Worm (Caenorhabditis elegans): Measurements from ENCODE around the gene Y17D7B.4.

DNA sequence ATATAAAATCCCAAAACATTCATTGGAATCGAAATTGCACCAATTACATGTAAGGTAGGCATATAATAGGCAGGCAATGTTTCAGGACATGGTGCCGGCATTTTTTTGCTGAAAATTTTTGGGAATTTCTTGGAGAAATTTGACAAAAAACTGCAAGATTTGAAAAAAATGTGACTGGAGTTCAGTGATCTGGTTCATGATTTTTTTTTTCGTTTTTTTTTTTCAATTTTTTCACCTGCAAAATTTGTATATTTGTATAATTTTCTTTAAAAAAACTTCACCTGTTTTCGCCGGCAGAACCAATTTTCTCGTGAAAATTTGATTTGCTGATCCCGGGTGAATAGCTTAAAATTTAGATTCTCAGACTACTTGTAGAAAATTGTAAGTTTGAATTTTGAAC, 29.9 kb upstream of the Y17D7B.4 start, which contains the start of gene sri-10:
- TF ChIP-seq ama-1 (optimal IDR thresholded peaks at IDR 0.05) (no peak), pes-1 (GFP tag; IDR thresholded peaks at IDR 0.05) (no peak), B0310.2 (tag; optimal IDR thresholded peaks at IDR 0.05) (no peak), F13C5.2 (tag; optimal IDR thresholded peaks at IDR 0.05) (no peak), scrt-1 (GFP tag; IDR thresholded peaks at IDR 0.05) (no peak), tra-4 (tag; optimal IDR thresholded peaks at IDR 0.05) (no peak), hnd-1 (tag; optimal IDR thresholded peaks at IDR 0.05) (no peak), flt-1 (GFP tag; IDR thresholded peaks at IDR 0.05) (no peak), hmbx-1 (tag; optimal IDR thresholded peaks at IDR 0.05) (no peak), tbx-37 (GFP tag; conservative IDR thresholded peaks at IDR 0.05) (no peak), hmg-4 (GFP tag; optimal IDR thresholded peaks at IDR 0.05) (no peak), ceh-36 (tag; optimal IDR thresholded peaks at IDR 0.05) (no peak), sea-1 (GFP tag; conservative IDR thresholded peaks at IDR 0.05) (no peak), ets-7 (tag; optimal IDR thresholded peaks at IDR 0.05) (no peak)

Measured in whole organism, early embryonic.